Worm (Caenorhabditis elegans) whole organism, L2 larva: Measurements from ENCODE around the gene ccd-5.

Source experiments
- mdl-1 ChIP-seq, 2 experiments: fragments of 150-350 bp in 1 of 2; sonication (generic microtip) in 1 of 2; optimal IDR thresholded peaks; 2 replicates each; lab custom pipeline; 2017; ENCODE audit warnings: missing biosample characterization in 2 of 2, missing genetic modification characterization in 2 of 2
- nhr-11 ChIP-seq: fragments of 150-350 bp; optimal IDR thresholded peaks from 2 replicates; lab custom pipeline; 2014; ENCODE audit warnings: missing biosample characterization, missing genetic modification characterization
- nhr-237 ChIP-seq: fragments of 150-350 bp; optimal IDR thresholded peaks from 2 replicates; lab custom pipeline; 2014; ENCODE audit warnings: missing biosample characterization, missing genetic modification characterization
- sma-9 ChIP-seq, 2 experiments: fragments of 150-350 bp in 1 of 2; sonication (generic microtip) in 1 of 2; optimal IDR thresholded peaks; 2 replicates each; lab custom pipeline; 2014 to 2016; ENCODE audit warnings: missing genetic modification characterization in 2 of 2, mild to moderate bottlenecking in 1 of 2, missing biosample characterization in 1 of 2, missing compliant biosample characterization in 1 of 2, missing genetic modification reagents in 1 of 2, moderate library complexity in 1 of 2
- ztf-1 ChIP-seq: fragments of 200-800 bp; sonication (Bioruptor generic); conservative IDR thresholded peaks from 2 replicates; pipeline ENCODE4 v1.3.6; 2022; ENCODE audit warnings: missing genetic modification characterization, missing compliant biosample characterization

- TF ChIP-seq ztf-1 (GFP tag; lab: Robert Waterston, UW), result no peak
- TF ChIP-seq sma-9 (GFP tag; optimal IDR thresholded peaks at IDR 0.05; lab: Kevin White, UChicago), result no peak
- TF ChIP-seq sma-9 (tag; optimal IDR thresholded peaks at IDR 0.05; lab: Kevin White, UChicago), result no peak
- TF ChIP-seq nhr-11 (tag; lab: Kevin White, UChicago), result no peak
- TF ChIP-seq mdl-1 (tag; optimal IDR thresholded peaks at IDR 0.05; lab: Kevin White, UChicago), result no peak
- TF ChIP-seq nhr-237 (tag; lab: Kevin White, UChicago), result no peak
Measured at ce11 chrX:2516949-2517696, 55.3 kb downstream of the ccd-5 start.
